Worm (Caenorhabditis elegans) whole organism, L4 larva: ENCODE measurements around the gene sri-2.
A peak's percentile ranks its signal among the peaks of the same experiment; 100 is the strongest.

Experiments
- T20F7.1 ChIP-seq: fragments of 200-800 bp; sonication (Bioruptor generic); optimal IDR thresholded peaks from 2 replicates; lab custom pipeline; 2018; ENCODE audit warnings: mild to moderate bottlenecking, missing genetic modification characterization, missing compliant biosample characterization
- Y48G9A.11 ChIP-seq: fragments of 200-800 bp; sonication (Bioruptor generic); IDR thresholded peaks from 2 replicates; pipeline ENCODE4 v1.3.6; 2022; ENCODE audit warnings: missing genetic modification reagents, missing genetic modification characterization, missing compliant biosample characterization
- Y5F2A.4 ChIP-seq: fragments of 200-800 bp; sonication (Bioruptor generic); optimal IDR thresholded peaks from 2 replicates; lab custom pipeline; 2018; ENCODE audit warnings: mild to moderate bottlenecking, missing genetic modification characterization, missing compliant biosample characterization
- Y75B8A.6 ChIP-seq: fragments of 200-800 bp; sonication (Bioruptor generic); IDR thresholded peaks from 2 replicates; pipeline ENCODE4 v1.3.6; 2022; ENCODE audit warnings: missing genetic modification reagents, missing genetic modification characterization, missing compliant biosample characterization
- ZK337.2 ChIP-seq: fragments of 200-800 bp; sonication (Bioruptor generic); IDR thresholded peaks from 2 replicates; pipeline ENCODE4 v1.3.6; 2022; ENCODE audit warnings: missing genetic modification reagents, missing genetic modification characterization, missing compliant biosample characterization
- ZK546.5 ChIP-seq, 2 experiments: sonication (generic microtip); optimal IDR thresholded peaks; 2 replicates each; lab custom pipeline; 2017; ENCODE audit warnings: missing biosample characterization in 2 of 2, missing genetic modification characterization in 2 of 2
- ama-1 ChIP-seq: fragments of 150-350 bp; optimal IDR thresholded peaks from 2 replicates; lab custom pipeline; 2014; ENCODE audit warnings: inconsistent platforms, mixed read lengths
- arid-1 ChIP-seq: fragments of 200-800 bp; sonication (Bioruptor generic); conservative IDR thresholded peaks from 2 replicates; pipeline ENCODE4 v1.3.6; 2022; ENCODE audit warnings: missing genetic modification reagents, missing genetic modification characterization, missing compliant biosample characterization
- ceh-28 ChIP-seq: fragments of 150-350 bp; optimal IDR thresholded peaks from 2 replicates; lab custom pipeline; 2014; ENCODE audit warnings: missing biosample characterization, missing genetic modification reagents, missing genetic modification characterization
- ceh-44 ChIP-seq: fragments of 200-800 bp; sonication (Bioruptor generic); IDR thresholded peaks from 2 replicates; pipeline ENCODE4 v1.3.6; 2022; ENCODE audit warnings: missing genetic modification reagents, missing genetic modification characterization, missing compliant biosample characterization
- ceh-82 ChIP-seq: sonication (generic microtip); optimal IDR thresholded peaks from 2 replicates; lab custom pipeline; 2017; ENCODE audit warnings: missing biosample characterization, missing genetic modification characterization
- ces-1 ChIP-seq: fragments of 150-350 bp; sonication (generic microtip); optimal IDR thresholded peaks from 4 replicates; lab custom pipeline; 2014; ENCODE audit warnings: missing biosample characterization, missing genetic modification reagents, missing genetic modification characterization
- ctbp-1 ChIP-seq: fragments of 200-800 bp; sonication (Bioruptor generic); IDR thresholded peaks from 2 replicates; pipeline ENCODE4 v1.3.6; 2022; ENCODE audit warnings: missing genetic modification reagents, missing genetic modification characterization, missing compliant biosample characterization
- daf-12 ChIP-seq: fragments of 150-350 bp; optimal IDR thresholded peaks from 2 replicates; lab custom pipeline; 2014; ENCODE audit warnings: missing biosample characterization, missing genetic modification reagents, missing genetic modification characterization
- daf-8 ChIP-seq: fragments of 200-800 bp; sonication (Bioruptor generic); IDR thresholded peaks from 2 replicates; pipeline ENCODE4 v1.3.6; 2022; ENCODE audit warnings: missing genetic modification characterization, missing compliant biosample characterization
- dmd-6 ChIP-seq: fragments of 200-800 bp; sonication (Bioruptor generic); IDR thresholded peaks from 2 replicates; pipeline ENCODE4 v1.3.6; 2022; ENCODE audit warnings: missing genetic modification reagents, missing genetic modification characterization, missing compliant biosample characterization
- dmd-9 ChIP-seq: fragments of 200-800 bp; sonication (Bioruptor generic); IDR thresholded peaks from 2 replicates; pipeline ENCODE4 v1.3.6; 2022; ENCODE audit warnings: missing genetic modification reagents, missing genetic modification characterization, missing compliant biosample characterization
- dpl-1 ChIP-seq: fragments of 150-350 bp; optimal IDR thresholded peaks from 2 replicates; lab custom pipeline; 2014; ENCODE audit warnings: missing biosample characterization, missing genetic modification reagents, missing genetic modification characterization
- dve-1 ChIP-seq: sonication (generic microtip); optimal IDR thresholded peaks from 2 replicates; lab custom pipeline; 2017; ENCODE audit warnings: antibody characterized with exemption, mild to moderate bottlenecking, missing genetic modification characterization, missing compliant biosample characterization; ENCODE audit not compliant: insufficient read depth
- egl-27 ChIP-seq: sonication (generic microtip); optimal IDR thresholded peaks from 3 replicates; lab custom pipeline; 2017; ENCODE audit warnings: missing biosample characterization, missing genetic modification reagents, missing genetic modification characterization
- fos-1 ChIP-seq: fragments of 150-350 bp; optimal IDR thresholded peaks from 2 replicates; lab custom pipeline; 2014; ENCODE audit warnings: missing biosample characterization, missing genetic modification characterization
- gei-8 ChIP-seq: fragments of 200-800 bp; sonication (Bioruptor generic); optimal IDR thresholded peaks from 2 replicates; lab custom pipeline; 2018; ENCODE audit warnings: mild to moderate bottlenecking, missing genetic modification characterization, missing compliant biosample characterization
- hlh-11 ChIP-seq: fragments of 200-800 bp; sonication (Bioruptor generic); optimal IDR thresholded peaks from 2 replicates; lab custom pipeline; 2018; ENCODE audit warnings: mild to moderate bottlenecking, missing genetic modification characterization, missing compliant biosample characterization
- hlh-30 ChIP-seq: sonication (generic microtip); optimal IDR thresholded peaks from 2 replicates; lab custom pipeline; 2017; ENCODE audit warnings: antibody characterized with exemption, mild to moderate bottlenecking, missing genetic modification characterization, missing compliant biosample characterization; ENCODE audit not compliant: insufficient read depth
- hmg-1.1 ChIP-seq: fragments of 200-800 bp; sonication (Bioruptor generic); IDR thresholded peaks from 2 replicates; pipeline ENCODE4 v1.3.6; 2022; ENCODE audit warnings: missing genetic modification reagents, missing genetic modification characterization, missing compliant biosample characterization
- jun-1 ChIP-seq: fragments of 150-350 bp; optimal IDR thresholded peaks from 2 replicates; lab custom pipeline; 2014; ENCODE audit warnings: missing biosample characterization, missing genetic modification reagents, missing genetic modification characterization
- lin-29 ChIP-seq: fragments of 200-800 bp; sonication (Bioruptor generic); IDR thresholded peaks from 2 replicates; pipeline ENCODE4 v1.3.6; 2022; ENCODE audit warnings: missing genetic modification reagents, missing genetic modification characterization, missing compliant biosample characterization
- lin-38 ChIP-seq: fragments of 200-800 bp; sonication (Bioruptor generic); IDR thresholded peaks from 2 replicates; pipeline ENCODE4 v1.3.6; 2022; ENCODE audit warnings: missing genetic modification reagents, missing genetic modification characterization, missing compliant biosample characterization
- madf-9 ChIP-seq: fragments of 200-800 bp; sonication (Bioruptor generic); conservative IDR thresholded peaks from 2 replicates; pipeline ENCODE4 v1.3.6; 2022; ENCODE audit warnings: missing genetic modification reagents, missing genetic modification characterization, missing compliant biosample characterization
- mdl-1 ChIP-seq, 2 experiments: fragments of 150-350 bp in 1 of 2; sonication (generic microtip) in 1 of 2; optimal IDR thresholded peaks; 2 replicates each; lab custom pipeline; 2014 to 2017; ENCODE audit warnings: missing biosample characterization in 2 of 2, missing genetic modification characterization in 2 of 2
- mdt-29 ChIP-seq: fragments of 200-800 bp; sonication (Bioruptor generic); IDR thresholded peaks from 2 replicates; pipeline ENCODE4 v1.3.6; 2022; ENCODE audit warnings: missing genetic modification reagents, missing genetic modification characterization, missing compliant biosample characterization
- mes-2 ChIP-seq: sonication (generic microtip); optimal IDR thresholded peaks from 2 replicates; lab custom pipeline; 2016; ENCODE audit warnings: missing genotype, mild to moderate bottlenecking, missing genetic modification characterization, missing compliant biosample characterization; ENCODE audit not compliant: poor library complexity, severe bottlenecking
- mxl-2 ChIP-seq: fragments of 200-800 bp; sonication (Bioruptor generic); conservative IDR thresholded peaks from 2 replicates; pipeline ENCODE4 v1.3.6; 2022; ENCODE audit warnings: missing genetic modification reagents, missing genetic modification characterization, missing compliant biosample characterization
- nhr-10 ChIP-seq: fragments of 150-350 bp; optimal IDR thresholded peaks from 2 replicates; lab custom pipeline; 2014; ENCODE audit warnings: missing biosample characterization, missing genetic modification characterization
- nhr-111 ChIP-seq: fragments of 200-800 bp; sonication (Bioruptor generic); optimal IDR thresholded peaks from 2 replicates; lab custom pipeline; 2018; ENCODE audit warnings: mild to moderate bottlenecking, missing genetic modification characterization, missing compliant biosample characterization
- nhr-25 ChIP-seq: sonication (generic microtip); optimal IDR thresholded peaks from 2 replicates; lab custom pipeline; 2017; ENCODE audit warnings: missing genetic modification characterization, mild to moderate bottlenecking, missing compliant biosample characterization, antibody characterized with exemption, moderate library complexity, borderline replicate concordance; ENCODE audit not compliant: insufficient read depth
- nhr-28 ChIP-seq: fragments of 150-350 bp; optimal IDR thresholded peaks from 2 replicates; lab custom pipeline; 2014; ENCODE audit warnings: missing biosample characterization, missing genetic modification characterization
- nhr-42 ChIP-seq: fragments of 200-800 bp; sonication (Bioruptor generic); IDR thresholded peaks from 2 replicates; pipeline ENCODE4 v1.3.6; 2022; ENCODE audit warnings: missing genetic modification characterization, missing compliant biosample characterization
- nhr-76 ChIP-seq: fragments of 150-350 bp; optimal IDR thresholded peaks from 2 replicates; lab custom pipeline; 2014; ENCODE audit warnings: missing biosample characterization, missing genetic modification characterization
- pha-4 ChIP-seq, 2 experiments: fragments of 150-350 bp in 1 of 2; fragments of 200-800 bp in 1 of 2; sonication (Bioruptor generic) in 1 of 2; IDR thresholded peaks in 1 of 2; optimal IDR thresholded peaks in 1 of 2; 2 replicates each; pipeline versions ENCODE4 v1.3.6 to Lab custom; 2014 to 2022; ENCODE audit warnings: missing genetic modification characterization in 2 of 2, missing genetic modification reagents in 2 of 2, missing biosample characterization in 1 of 2, missing compliant biosample characterization in 1 of 2
- pqm-1 ChIP-seq: sonication (generic microtip); optimal IDR thresholded peaks from 2 replicates; lab custom pipeline; 2017; ENCODE audit warnings: missing biosample characterization, missing genetic modification characterization
- saeg-2 ChIP-seq: fragments of 200-800 bp; sonication (Bioruptor generic); IDR thresholded peaks from 2 replicates; pipeline ENCODE4 v1.3.6; 2022; ENCODE audit warnings: missing genetic modification reagents, missing genetic modification characterization, missing compliant biosample characterization
- sdz-12 ChIP-seq: fragments of 200-800 bp; sonication (Bioruptor generic); optimal IDR thresholded peaks from 2 replicates; lab custom pipeline; 2018; ENCODE audit warnings: mild to moderate bottlenecking, missing genetic modification characterization, missing compliant biosample characterization
- spr-1 ChIP-seq: sonication (generic microtip); optimal IDR thresholded peaks from 2 replicates; lab custom pipeline; 2016; ENCODE audit warnings: mild to moderate bottlenecking, missing genetic modification characterization, missing compliant biosample characterization
- spr-3 ChIP-seq: fragments of 200-800 bp; sonication (Bioruptor generic); optimal IDR thresholded peaks from 2 replicates; lab custom pipeline; 2018; ENCODE audit warnings: mild to moderate bottlenecking, missing genetic modification characterization, missing compliant biosample characterization
- tra-1 ChIP-seq: fragments of 200-800 bp; sonication (Bioruptor generic); IDR thresholded peaks from 2 replicates; pipeline ENCODE4 v1.3.6; 2022; ENCODE audit warnings: missing genetic modification reagents, missing genetic modification characterization, missing compliant biosample characterization
- zag-1 ChIP-seq: fragments of 150-350 bp; optimal IDR thresholded peaks from 2 replicates; lab custom pipeline; 2014; ENCODE audit warnings: missing biosample characterization, missing genetic modification characterization
- zfp-2 ChIP-seq: sonication (generic microtip); optimal IDR thresholded peaks from 2 replicates; lab custom pipeline; 2016; ENCODE audit warnings: mild to moderate bottlenecking, missing genetic modification characterization, missing compliant biosample characterization
- zip-2 ChIP-seq: fragments of 150-350 bp; optimal IDR thresholded peaks from 2 replicates; lab custom pipeline; 2014; ENCODE audit warnings: missing biosample characterization, missing genetic modification characterization
- ztf-7 ChIP-seq: fragments of 150-350 bp; optimal IDR thresholded peaks from 2 replicates; lab custom pipeline; 2014; ENCODE audit warnings: missing biosample characterization, missing genetic modification characterization

Gene sri-2

DNA sequence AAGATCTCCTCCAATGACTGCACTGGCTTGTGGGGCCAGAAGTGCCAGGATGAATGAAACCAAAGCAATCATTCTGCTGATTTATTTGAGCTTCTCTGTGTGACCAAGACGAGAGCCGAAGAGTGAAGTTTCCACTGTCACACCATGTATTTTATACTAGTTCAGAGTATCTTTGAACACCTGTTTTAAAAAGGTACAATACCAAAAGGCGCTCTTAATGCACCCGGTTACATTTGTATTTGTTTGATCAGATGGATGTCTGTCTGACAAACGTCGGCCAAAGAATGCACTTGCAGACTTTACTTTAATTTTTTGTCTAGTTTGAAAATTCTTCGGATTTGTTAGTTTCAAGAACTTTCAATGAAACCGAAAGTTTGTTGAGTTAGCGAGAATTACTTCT lies 44.7 kb downstream of the sri-2 start, which contains the start of gene F35E8.10:
TSS of gene F35E8.10 (minus strand) at position 101 of the 400 bp plus-strand sequence.
- TF ChIP-seq daf-8 (GFP tag; lab: Robert Waterston, UW) (no peak), jun-1 (no peak), dmd-9 (GFP tag; lab: Robert Waterston, UW) (no peak), mdl-1 (tag; optimal IDR thresholded peaks at IDR 0.05; lab: Kevin White, UChicago) (no peak), hlh-11 (no peak), tra-1 (GFP tag; lab: Robert Waterston, UW) (no peak), T20F7.1 (GFP tag; lab: Kevin White, UChicago) (no peak), egl-27 (tag; lab: Kevin White, UChicago) (no peak), lin-38 (GFP tag; lab: Robert Waterston, UW) (no peak), madf-9 (no peak), dpl-1 (no peak)

ce11 chrV:15917458-15917857 lies 47.6 kb downstream of the sri-2 start, which contains the start of gene F35E8.9:
Gene F35E8.9 (minus strand): TSS chrV:15917558.
- TF ChIP-seq lin-29 (GFP tag; lab: Robert Waterston, UW) (no peak), sdz-12 (GFP tag; lab: Kevin White, UChicago) (no peak), fos-1 (no peak), ama-1 (lab: Kevin White, UChicago) (no peak), ces-1 (no peak), pha-4 (GFP tag; IDR thresholded peaks at IDR 0.05; lab: Robert Waterston, UW) (no peak), pha-4 (tag; optimal IDR thresholded peaks at IDR 0.05; lab: Kevin White, UChicago) (no peak), zag-1 (tag; lab: Kevin White, UChicago) (no peak), gei-8 (no peak), nhr-10 (tag; lab: Kevin White, UChicago) (no peak), nhr-111 (GFP tag; lab: Kevin White, UChicago) (no peak), ceh-82 (tag; lab: Kevin White, UChicago) (no peak), nhr-42 (no peak), mes-2 (tag; lab: Kevin White, UChicago) (no peak), arid-1 (GFP tag; lab: Robert Waterston, UW) (no peak), ceh-44 (GFP tag; lab: Robert Waterston, UW) (no peak)

ce11 chrV:15915919-15916318 lies 49.1 kb downstream of the sri-2 start, which contains the start of gene gst-38:
Gene gst-38 (minus strand): TSS chrV:15916070.
- TF ChIP-seq spr-3 (GFP tag; lab: Kevin White, UChicago) (no peak), nhr-28 (tag; lab: Kevin White, UChicago) (peak; percentile 71), nhr-76 (tag; lab: Kevin White, UChicago) (no peak), mxl-2 (GFP tag; lab: Robert Waterston, UW) (no peak), ceh-28 (tag; lab: Kevin White, UChicago) (no peak), Y5F2A.4 (GFP tag; lab: Kevin White, UChicago) (no peak), egl-27 (tag; lab: Kevin White, UChicago) (no peak), ZK546.5 (tag; optimal IDR thresholded peaks at IDR 0.05; lab: Kevin White, UChicago) (no peak), zip-2 (tag; lab: Kevin White, UChicago) (no peak), ztf-7 (no peak), daf-12 (no peak), hmg-1.1 (GFP tag; lab: Robert Waterston, UW) (no peak), hlh-30 (tag; lab: Kevin White, UChicago) (no peak), nhr-25 (tag; lab: Kevin White, UChicago) (no peak), ctbp-1 (no peak), ZK337.2 (GFP tag; lab: Robert Waterston, UW) (no peak), dve-1 (no peak), mdt-29 (GFP tag; lab: Robert Waterston, UW) (no peak), spr-1 (tag; lab: Kevin White, UChicago) (no peak), Y75B8A.6 (GFP tag; lab: Robert Waterston, UW) (no peak), Y48G9A.11 (no peak), dmd-6 (peak; percentile 85), zfp-2 (tag; lab: Kevin White, UChicago) (no peak), saeg-2 (GFP tag; lab: Robert Waterston, UW) (no peak), pqm-1 (peak; percentile 72)
